Worm (Caenorhabditis elegans) whole organism, L4 larva: Measurements from ENCODE around the gene nas-39.
A peak's percentile ranks its signal among the peaks of the same experiment; 100 is the strongest.
"Not testable (repeated sequence)": the region's sequence is repeated elsewhere in the genome, so short reads cannot be mapped to it uniquely, and the experiment has no call there.

ENCODE experiments used
- D1046.2 ChIP-seq: fragments of 200-800 bp; sonication (Bioruptor generic); IDR thresholded peaks from 2 replicates; pipeline ENCODE4 v1.3.6; 2022; ENCODE audit warnings: missing genetic modification characterization, missing compliant biosample characterization
- F10B5.3 ChIP-seq: sonication (generic microtip); optimal IDR thresholded peaks from 2 replicates; lab custom pipeline; 2016; ENCODE audit warnings: mild to moderate bottlenecking, missing genetic modification characterization, missing compliant biosample characterization
- F49E8.2 ChIP-seq: sonication (generic microtip); optimal IDR thresholded peaks from 2 replicates; lab custom pipeline; 2016; ENCODE audit warnings: missing compliant biosample characterization, mild to moderate bottlenecking, missing genetic modification characterization, borderline replicate concordance
- T20F7.1 ChIP-seq: fragments of 200-800 bp; sonication (Bioruptor generic); optimal IDR thresholded peaks from 2 replicates; lab custom pipeline; 2018; ENCODE audit warnings: mild to moderate bottlenecking, missing genetic modification characterization, missing compliant biosample characterization
- T26A8.4 ChIP-seq: fragments of 200-800 bp; sonication (Bioruptor generic); IDR thresholded peaks from 2 replicates; pipeline ENCODE4 v1.3.6; 2022; ENCODE audit warnings: missing genetic modification characterization, missing compliant biosample characterization
- ZK337.2 ChIP-seq: fragments of 200-800 bp; sonication (Bioruptor generic); IDR thresholded peaks from 2 replicates; pipeline ENCODE4 v1.3.6; 2022; ENCODE audit warnings: missing genetic modification reagents, missing genetic modification characterization, missing compliant biosample characterization
- ZK546.5 ChIP-seq, 2 experiments: sonication (generic microtip); optimal IDR thresholded peaks; 2 replicates each; lab custom pipeline; 2017; ENCODE audit warnings: missing biosample characterization in 2 of 2, missing genetic modification characterization in 2 of 2
- arid-1 ChIP-seq: fragments of 200-800 bp; sonication (Bioruptor generic); conservative IDR thresholded peaks from 2 replicates; pipeline ENCODE4 v1.3.6; 2022; ENCODE audit warnings: missing genetic modification reagents, missing genetic modification characterization, missing compliant biosample characterization
- ctbp-1 ChIP-seq: fragments of 200-800 bp; sonication (Bioruptor generic); IDR thresholded peaks from 2 replicates; pipeline ENCODE4 v1.3.6; 2022; ENCODE audit warnings: missing genetic modification reagents, missing genetic modification characterization, missing compliant biosample characterization
- daf-12 ChIP-seq: fragments of 150-350 bp; optimal IDR thresholded peaks from 2 replicates; lab custom pipeline; 2014; ENCODE audit warnings: missing biosample characterization, missing genetic modification reagents, missing genetic modification characterization
- daf-19 ChIP-seq: fragments of 200-800 bp; sonication (Bioruptor generic); conservative IDR thresholded peaks from 2 replicates; pipeline ENCODE4 v1.3.6; 2022; ENCODE audit warnings: missing genetic modification characterization, missing compliant biosample characterization
- dmd-9 ChIP-seq: fragments of 200-800 bp; sonication (Bioruptor generic); IDR thresholded peaks from 2 replicates; pipeline ENCODE4 v1.3.6; 2022; ENCODE audit warnings: missing genetic modification reagents, missing genetic modification characterization, missing compliant biosample characterization
- fos-1 ChIP-seq: fragments of 150-350 bp; optimal IDR thresholded peaks from 2 replicates; lab custom pipeline; 2014; ENCODE audit warnings: missing biosample characterization, missing genetic modification characterization
- hlh-30 ChIP-seq: sonication (generic microtip); optimal IDR thresholded peaks from 2 replicates; lab custom pipeline; 2017; ENCODE audit warnings: antibody characterized with exemption, mild to moderate bottlenecking, missing genetic modification characterization, missing compliant biosample characterization; ENCODE audit not compliant: insufficient read depth
- lim-7 ChIP-seq: fragments of 200-800 bp; sonication (Bioruptor generic); IDR thresholded peaks from 2 replicates; pipeline ENCODE4 v1.3.6; 2022; ENCODE audit warnings: missing genetic modification characterization, missing compliant biosample characterization
- lin-13 ChIP-seq: fragments of 150-350 bp; optimal IDR thresholded peaks from 2 replicates; lab custom pipeline; 2014; ENCODE audit warnings: missing biosample characterization, missing genetic modification reagents, missing genetic modification characterization
- lin-39 ChIP-seq: fragments of 150-350 bp; optimal IDR thresholded peaks from 2 replicates; lab custom pipeline; 2014; ENCODE audit warnings: missing biosample characterization, missing genetic modification reagents, missing genetic modification characterization
- mep-1 ChIP-seq: fragments of 150-350 bp; sonication (generic microtip); optimal IDR thresholded peaks from 3 replicates; lab custom pipeline; 2014; ENCODE audit warnings: missing biosample characterization, missing genetic modification characterization
- mxl-3 ChIP-seq: fragments of 200-800 bp; sonication (Bioruptor generic); optimal IDR thresholded peaks from 2 replicates; lab custom pipeline; 2018; ENCODE audit warnings: mild to moderate bottlenecking, missing genetic modification characterization, missing compliant biosample characterization
- nhr-25 ChIP-seq: sonication (generic microtip); optimal IDR thresholded peaks from 2 replicates; lab custom pipeline; 2017; ENCODE audit warnings: missing genetic modification characterization, mild to moderate bottlenecking, missing compliant biosample characterization, antibody characterized with exemption, moderate library complexity, borderline replicate concordance; ENCODE audit not compliant: insufficient read depth
- nhr-28 ChIP-seq: fragments of 150-350 bp; optimal IDR thresholded peaks from 2 replicates; lab custom pipeline; 2014; ENCODE audit warnings: missing biosample characterization, missing genetic modification characterization
- nhr-42 ChIP-seq: fragments of 200-800 bp; sonication (Bioruptor generic); IDR thresholded peaks from 2 replicates; pipeline ENCODE4 v1.3.6; 2022; ENCODE audit warnings: missing genetic modification characterization, missing compliant biosample characterization
- nhr-48 ChIP-seq: sonication (generic microtip); optimal IDR thresholded peaks from 2 replicates; lab custom pipeline; 2016; ENCODE audit warnings: mild to moderate bottlenecking, missing genetic modification characterization, missing compliant biosample characterization
- nhr-76 ChIP-seq: fragments of 150-350 bp; optimal IDR thresholded peaks from 2 replicates; lab custom pipeline; 2014; ENCODE audit warnings: missing biosample characterization, missing genetic modification characterization
- php-3 ChIP-seq: fragments of 200-800 bp; sonication (Bioruptor generic); IDR thresholded peaks from 2 replicates; pipeline ENCODE4 v1.3.6; 2022; ENCODE audit warnings: missing genetic modification reagents, missing genetic modification characterization, missing compliant biosample characterization
- set-16 ChIP-seq: fragments of 200-800 bp; sonication (Bioruptor generic); IDR thresholded peaks from 2 replicates; pipeline ENCODE4 v1.3.6; 2022; ENCODE audit warnings: missing genetic modification reagents, missing genetic modification characterization, missing compliant biosample characterization
- spr-1 ChIP-seq: sonication (generic microtip); optimal IDR thresholded peaks from 2 replicates; lab custom pipeline; 2016; ENCODE audit warnings: mild to moderate bottlenecking, missing genetic modification characterization, missing compliant biosample characterization
- spr-3 ChIP-seq: fragments of 200-800 bp; sonication (Bioruptor generic); optimal IDR thresholded peaks from 2 replicates; lab custom pipeline; 2018; ENCODE audit warnings: mild to moderate bottlenecking, missing genetic modification characterization, missing compliant biosample characterization
- tra-1 ChIP-seq: fragments of 200-800 bp; sonication (Bioruptor generic); IDR thresholded peaks from 2 replicates; pipeline ENCODE4 v1.3.6; 2022; ENCODE audit warnings: missing genetic modification reagents, missing genetic modification characterization, missing compliant biosample characterization
- unc-62 ChIP-seq, 3 experiments: fragments of 150-350 bp in 1 of 3; sonication (generic microtip); optimal IDR thresholded peaks in 2 of 3; peaks in 1 of 3; 1 replicate in 1 of 3; 2 replicates in 2 of 3; lab custom pipeline; 2014 to 2017; ENCODE audit warnings: missing biosample characterization in 3 of 3, missing genetic modification characterization in 3 of 3, missing genetic modification reagents in 3 of 3, missing genotype in 1 of 3
- vab-7 ChIP-seq: fragments of 200-800 bp; sonication (Bioruptor generic); IDR thresholded peaks from 2 replicates; pipeline ENCODE4 v1.3.6; 2022; ENCODE audit warnings: missing genetic modification reagents, missing genetic modification characterization, missing compliant biosample characterization
- zfp-2 ChIP-seq: sonication (generic microtip); optimal IDR thresholded peaks from 2 replicates; lab custom pipeline; 2016; ENCODE audit warnings: mild to moderate bottlenecking, missing genetic modification characterization, missing compliant biosample characterization
- zip-11 ChIP-seq: fragments of 200-800 bp; sonication (Bioruptor generic); IDR thresholded peaks from 2 replicates; pipeline ENCODE4 v1.3.6; 2022; ENCODE audit warnings: missing genetic modification characterization, missing compliant biosample characterization
- zip-2 ChIP-seq: fragments of 150-350 bp; optimal IDR thresholded peaks from 2 replicates; lab custom pipeline; 2014; ENCODE audit warnings: missing biosample characterization, missing genetic modification characterization

nas-39 gene

ce11 chrX:16502997-16503396, 46.3 kb downstream of the nas-39 start (continued):
- no peak for TF ChIP-seq arid-1 (GFP tag; lab: Robert Waterston, UW)
- no peak for TF ChIP-seq zfp-2 (tag; lab: Kevin White, UChicago)
- no peak for TF ChIP-seq daf-19
- no peak for TF ChIP-seq ZK337.2 (GFP tag; lab: Robert Waterston, UW)
- no peak for TF ChIP-seq F49E8.2 (tag; lab: Kevin White, UChicago)
- no peak for TF ChIP-seq spr-3 (GFP tag; lab: Kevin White, UChicago)
- no peak for TF ChIP-seq mxl-3 (GFP tag; lab: Kevin White, UChicago)
- TF ChIP-seq nhr-25 (tag; lab: Kevin White, UChicago) = no peak
- no peak for TF ChIP-seq lin-13 (GFP tag; lab: Kevin White, UChicago)
- no peak for TF ChIP-seq nhr-48 (tag; lab: Kevin White, UChicago)
- TF ChIP-seq ctbp-1 (GFP tag; lab: Robert Waterston, UW) = no peak
- TF ChIP-seq daf-12 (tag; lab: Kevin White, UChicago) = no peak
- TF ChIP-seq hlh-30 (tag; lab: Kevin White, UChicago) = peak; percentile 21
- no peak for TF ChIP-seq mep-1 (tag; lab: Kevin White, UChicago)
- TF ChIP-seq ZK546.5 (tag; optimal IDR thresholded peaks at IDR 0.05; lab: Kevin White, UChicago) = no peak
- no peak for TF ChIP-seq set-16
- TF ChIP-seq vab-7 (GFP tag; lab: Robert Waterston, UW) = 0 out of 2 replicates have a peak, but pooled peaks have one; percentile 41
- no peak; the same call in none of the 2 replicates for TF ChIP-seq tra-1
- no peak for TF ChIP-seq T26A8.4 (GFP tag; lab: Robert Waterston, UW)
- TF ChIP-seq lim-7 (GFP tag; lab: Robert Waterston, UW) = peak; percentile 72; the same call in 1 of the 2 replicates

- TF ChIP-seq zip-11 (GFP tag; lab: Robert Waterston, UW) (no peak), nhr-48 (tag; lab: Kevin White, UChicago) (no peak), daf-19 (no peak), zfp-2 (tag; lab: Kevin White, UChicago) (no peak), lin-39 (tag; lab: Kevin White, UChicago) (no peak), nhr-42 (no peak), fos-1 (tag; lab: Kevin White, UChicago) (no peak)
Measured at ce11 chrX:16505348-16505747, 48.6 kb downstream of the nas-39 start, which contains the start of gene T25D1.3. TSS of gene T25D1.3 (plus strand) at chrX:16505648.

ce11 chrX:16509607-16510006, 52.9 kb downstream of the nas-39 start:
- TF ChIP-seq T20F7.1 (GFP tag; lab: Kevin White, UChicago) = peak; percentile 64

ce11 chrX:16515265-16515664, 58.5 kb downstream of the nas-39 start, which contains the start of gene T25D1.2:
TSS of gene T25D1.2 (plus strand) at chrX:16515565.
- TF ChIP-seq php-3 (GFP tag; lab: Robert Waterston, UW); zip-2; dmd-9: not testable (repeated sequence)

ce11 chrX:16518771-16519170, 62.0 kb downstream of the nas-39 start:
- TF ChIP-seq daf-12 (tag; lab: Kevin White, UChicago) (no peak), unc-62 (GFP tag; optimal IDR thresholded peaks at IDR 0.05 in 1 of 2; lab: Kevin White, UChicago) (peak in 1 of 2 experiments; percentile 96), unc-62 (tag; optimal IDR thresholded peaks at IDR 0.05; lab: Kevin White, UChicago) (no peak), set-16 (no peak)

ce11 chrX:16519517-16519916, 62.8 kb downstream of the nas-39 start, which contains the start of gene T25D1.1:
TSS of gene T25D1.1 (plus strand) at chrX:16519817.
- TF ChIP-seq daf-12 (tag; lab: Kevin White, UChicago) = no peak
- TF ChIP-seq spr-1 = no peak
- TF ChIP-seq D1046.2 (GFP tag; lab: Robert Waterston, UW) = no peak
- no peak for TF ChIP-seq nhr-28 (tag; lab: Kevin White, UChicago)
- TF ChIP-seq nhr-76 (tag; lab: Kevin White, UChicago) = no peak
- no peak for TF ChIP-seq lim-7 (GFP tag; lab: Robert Waterston, UW)
- TF ChIP-seq F10B5.3 (tag; lab: Kevin White, UChicago) = no peak
